Worm (Caenorhabditis elegans) whole organism, mixed stage, embryonic: Measurements from ENCODE around the gene F14F9.8.

Experiments
- ces-1 ChIP-seq: fragments of 150-350 bp; optimal IDR thresholded peaks from 2 replicates; lab custom pipeline; 2014; ENCODE audit warnings: missing biosample characterization, missing genetic modification reagents, missing genetic modification characterization
- elt-1 ChIP-seq: sonication (generic microtip); optimal IDR thresholded peaks from 2 replicates; lab custom pipeline; 2017; ENCODE audit warnings: missing genetic modification characterization, mild to moderate bottlenecking, missing compliant biosample characterization, antibody characterized with exemption, moderate library complexity, borderline replicate concordance; ENCODE audit not compliant: insufficient read depth
- hlh-1 ChIP-seq: fragments of 150-350 bp; optimal IDR thresholded peaks from 2 replicates; lab custom pipeline; 2014; ENCODE audit warnings: missing biosample characterization, missing genetic modification reagents, missing genetic modification characterization
- lin-13 ChIP-seq: fragments of 150-350 bp; optimal IDR thresholded peaks from 2 replicates; lab custom pipeline; 2014; ENCODE audit warnings: missing biosample characterization, missing genetic modification characterization
- lin-32 ChIP-seq: fragments of 200-800 bp; sonication (Bioruptor generic); optimal IDR thresholded peaks from 2 replicates; lab custom pipeline; 2018; ENCODE audit warnings: mild to moderate bottlenecking, missing genetic modification characterization, missing compliant biosample characterization
- mls-2 ChIP-seq: sonication (generic microtip); optimal IDR thresholded peaks from 2 replicates; lab custom pipeline; 2016; ENCODE audit warnings: mild to moderate bottlenecking, missing genetic modification characterization, moderate library complexity, missing compliant biosample characterization
- snpc-4 ChIP-seq: fragments of 150-350 bp; optimal IDR thresholded peaks from 2 replicates; lab custom pipeline; 2014; ENCODE audit warnings: missing biosample characterization, missing genetic modification characterization
- sptf-1 ChIP-seq: sonication (generic microtip); optimal IDR thresholded peaks from 2 replicates; lab custom pipeline; 2017; ENCODE audit warnings: mild to moderate bottlenecking, missing genetic modification characterization, moderate library complexity, missing compliant biosample characterization
- tbx-8 ChIP-seq: fragments of 200-800 bp; sonication (Bioruptor generic); optimal IDR thresholded peaks from 2 replicates; lab custom pipeline; 2018; ENCODE audit warnings: mild to moderate bottlenecking, missing genetic modification characterization, moderate library complexity, missing compliant biosample characterization
- unc-62 ChIP-seq: fragments of 150-350 bp; optimal IDR thresholded peaks from 2 replicates; lab custom pipeline; 2014; ENCODE audit warnings: missing biosample characterization, missing genetic modification reagents, missing genetic modification characterization
- ztf-11 ChIP-seq: fragments of 150-350 bp; optimal IDR thresholded peaks from 2 replicates; lab custom pipeline; 2014; ENCODE audit warnings: missing biosample characterization, missing genetic modification characterization

- TF ChIP-seq ztf-11 (no peak), snpc-4 (tag; lab: Kevin White, UChicago) (no peak), tbx-8 (no peak), elt-1 (tag; lab: Kevin White, UChicago) (no peak), mls-2 (tag; lab: Kevin White, UChicago) (no peak), unc-62 (no peak), lin-13 (tag; lab: Kevin White, UChicago) (no peak), lin-32 (GFP tag; lab: Kevin White, UChicago) (no peak), sptf-1 (no peak), hlh-1 (tag; lab: Kevin White, UChicago) (no peak), ces-1 (GFP tag; lab: Kevin White, UChicago) (no peak)
Observed at ce11 chrV:5165426-5165825, 35.3 kb downstream of the F14F9.8 start, which contains the start of gene srw-140.
